Fruit fly (Drosophila melanogaster): ENCODE results near the gene Kap-alpha3.

Gene Kap-alpha3

dm6 chr3R:9571523-9571922, 6.0 kb downstream of the Kap-alpha3 start, which contains the start of gene CG9396:
CG9396 (minus strand) TSS chr3R:9571623.
- TF ChIP-seq spab (GFP tag; optimal IDR thresholded peaks at IDR 0.05), result no peak
- TF ChIP-seq CG11762 (GFP tag; optimal IDR thresholded peaks at IDR 0.05; ENCODE audit: insufficient read depth), result no peak

- TF ChIP-seq vri (GFP tag; optimal IDR thresholded peaks at IDR 0.05) (peak; percentile 80), CG34406 (GFP tag; optimal IDR thresholded peaks at IDR 0.05) (no peak)
These were observed 6.9 kb downstream of the Kap-alpha3 start for dm6 chr3R:9570657-9571056.

dm6 chr3R:9570114-9570513, 7.4 kb downstream of the Kap-alpha3 start, which contains the start of gene CG16790:
CG16790 (minus strand) TSS chr3R:9570214.
- TF ChIP-seq svp (GFP tag) (no peak), OdsH (GFP tag; optimal IDR thresholded peaks at IDR 0.05) (no peak), CG10631 (GFP tag; optimal IDR thresholded peaks at IDR 0.05) (no peak), net (GFP tag; optimal IDR thresholded peaks at IDR 0.05) (no peak), CG34406 (GFP tag; optimal IDR thresholded peaks at IDR 0.05) (no peak), Eip78C (GFP tag) (no peak), cyc (GFP tag; optimal IDR thresholded peaks at IDR 0.05) (no peak), CG8632 (GFP tag; optimal IDR thresholded peaks at IDR 0.05) (no peak), Ets21C (GFP tag; optimal IDR thresholded peaks at IDR 0.05) (no peak), Blimp-1 (GFP tag; optimal IDR thresholded peaks at IDR 0.05) (no peak), CG11294 (GFP tag; IDR thresholded peaks at IDR 0.05) (no peak), Hr39 (GFP tag; optimal IDR thresholded peaks at IDR 0.05) (no peak), CG10669 (GFP tag; optimal IDR thresholded peaks at IDR 0.05) (no peak), salr (GFP tag; optimal IDR thresholded peaks at IDR 0.05) (no peak), CG6792 (GFP tag; optimal IDR thresholded peaks at IDR 0.05) (no peak), dsx (GFP tag; optimal IDR thresholded peaks at IDR 0.05; ENCODE audit: poor library complexity, severe bottlenecking) (no peak), CG6163 (GFP tag; IDR thresholded peaks at IDR 0.05) (no peak), ss (GFP tag; optimal IDR thresholded peaks at IDR 0.05) (no peak), CG11902 (GFP tag; optimal IDR thresholded peaks at IDR 0.05) (no peak)

- no peak for TF ChIP-seq OdsH (GFP tag; optimal IDR thresholded peaks at IDR 0.05)
- no peak for TF ChIP-seq salr (GFP tag; optimal IDR thresholded peaks at IDR 0.05)
- no peak for TF ChIP-seq Hr4 (GFP tag; optimal IDR thresholded peaks at IDR 0.05)
- TF ChIP-seq CG4318 (GFP tag; optimal IDR thresholded peaks at IDR 0.05), result no peak
- TF ChIP-seq CG10631 (GFP tag; optimal IDR thresholded peaks at IDR 0.05), result no peak
- no peak for TF ChIP-seq CG7368 (GFP tag; optimal IDR thresholded peaks at IDR 0.05)
These were observed 11.6 kb downstream of the Kap-alpha3 start, which contains the start of gene CG16789 for dm6 chr3R:9565895-9566294. CG16789 (plus strand) TSS chr3R:9566195.

DNA sequence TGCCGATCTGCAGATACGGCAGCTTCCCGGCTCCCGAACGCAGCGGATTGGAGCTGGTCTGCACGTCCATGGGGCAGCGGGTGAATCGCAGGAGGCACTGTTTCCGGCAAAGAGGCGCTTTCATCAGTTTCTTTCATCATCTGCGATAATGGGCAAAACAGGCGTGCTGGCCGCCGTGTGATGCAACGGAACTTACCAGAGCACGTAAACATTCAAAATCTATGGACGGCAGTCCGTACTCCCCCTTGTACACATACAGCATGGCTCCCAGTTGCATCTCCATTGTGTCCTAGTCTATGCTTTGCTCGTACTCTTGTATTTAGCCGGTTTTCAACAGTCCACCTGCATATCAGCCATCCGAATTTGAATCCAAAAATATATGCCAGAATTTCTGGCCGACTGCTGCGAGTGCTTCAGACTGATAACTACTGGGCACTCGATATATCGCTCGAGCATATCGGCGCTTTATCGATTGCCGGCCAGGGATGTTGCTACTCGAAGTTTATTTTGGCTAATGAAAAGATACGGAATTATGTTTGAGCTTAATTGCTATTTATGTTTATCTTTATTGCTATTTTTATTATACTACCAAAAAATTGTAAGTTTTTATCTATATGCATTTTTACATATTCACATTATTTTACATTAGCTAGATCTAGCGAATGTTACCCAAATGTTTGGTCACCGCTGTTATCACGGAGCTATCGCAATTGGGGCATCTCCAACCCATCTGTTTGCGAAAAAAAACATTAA, 14.1 kb downstream of the Kap-alpha3 start, which contains the start of the genes CG9393 and Vps45:
Gene CG9393, minus strand, starts transcription at position 434 of the 753 bp plus-strand sequence.
Gene Vps45, plus strand, starts transcription at position 685 of the 753 bp plus-strand sequence.
- TF ChIP-seq CG34406 (GFP tag; optimal IDR thresholded peaks at IDR 0.05), result no peak
- no peak for TF ChIP-seq Smox (GFP tag; optimal IDR thresholded peaks at IDR 0.05)
- no peak for TF ChIP-seq Met (GFP tag; optimal IDR thresholded peaks at IDR 0.05)
- TF ChIP-seq Eip93F (GFP tag; optimal IDR thresholded peaks at IDR 0.05), result peak; percentile 49
- TF ChIP-seq vri (GFP tag; optimal IDR thresholded peaks at IDR 0.05), result peak; percentile 61
- TF ChIP-seq net (GFP tag; optimal IDR thresholded peaks at IDR 0.05), result no peak
- TF ChIP-seq CG10631 (GFP tag; optimal IDR thresholded peaks at IDR 0.05), result no peak
- TF ChIP-seq CG7368 (GFP tag; optimal IDR thresholded peaks at IDR 0.05), result no peak
- peak; percentile 68 for TF ChIP-seq cyc (GFP tag; optimal IDR thresholded peaks at IDR 0.05)
- no peak for TF ChIP-seq CG4318 (GFP tag; optimal IDR thresholded peaks at IDR 0.05)
- no peak for TF ChIP-seq CG6854 (GFP tag; optimal IDR thresholded peaks at IDR 0.05)
- TF ChIP-seq salr (GFP tag; optimal IDR thresholded peaks at IDR 0.05), result no peak
- TF ChIP-seq CG31627 (GFP tag; optimal IDR thresholded peaks at IDR 0.05), result peak; percentile 67
- TF ChIP-seq Sox15 (GFP tag; optimal IDR thresholded peaks at IDR 0.05), result peak; percentile 14
- TF ChIP-seq Hr39 (GFP tag; optimal IDR thresholded peaks at IDR 0.05), result no peak
- TF ChIP-seq Hr4 (GFP tag; optimal IDR thresholded peaks at IDR 0.05), result no peak
- peak; percentile 68 for TF ChIP-seq lz (GFP tag; optimal IDR thresholded peaks at IDR 0.05)
- no peak for TF ChIP-seq Hr38 (GFP tag; optimal IDR thresholded peaks at IDR 0.05)
- peak; percentile 74 for TF ChIP-seq esn (GFP tag; optimal IDR thresholded peaks at IDR 0.05)
- no peak for TF ChIP-seq CG6276 (GFP tag; optimal IDR thresholded peaks at IDR 0.05)
- TF ChIP-seq CG15336 (GFP tag; IDR thresholded peaks at IDR 0.05), result 0 out of 2 replicates have a peak, but pooled peaks have one; percentile 24
- TF ChIP-seq CG11902 (GFP tag; optimal IDR thresholded peaks at IDR 0.05), result peak; percentile 20
- no peak for TF ChIP-seq Sox14 (GFP tag; optimal IDR thresholded peaks at IDR 0.05)
- no peak for TF ChIP-seq CG10669 (GFP tag; optimal IDR thresholded peaks at IDR 0.05)
- TF ChIP-seq CG3032 (tag; optimal IDR thresholded peaks at IDR 0.05), result peak; percentile 62
